Fruit fly (Drosophila melanogaster): ENCODE results near the gene DAAM.

- TF ChIP-seq Jra (GFP tag; optimal IDR thresholded peaks at IDR 0.05) (no peak), Sp1 (GFP tag; optimal IDR thresholded peaks at IDR 0.05) (no peak), Hr83 (GFP tag; optimal IDR thresholded peaks at IDR 0.05; ENCODE audit: poor library complexity, severe bottlenecking) (no peak), Abd-B (GFP tag; optimal IDR thresholded peaks at IDR 0.05) (no peak), foxo (GFP tag; optimal IDR thresholded peaks at IDR 0.05) (no peak), ey (GFP tag; optimal IDR thresholded peaks at IDR 0.05) (no peak), CrebA (GFP tag; optimal IDR thresholded peaks at IDR 0.05; ENCODE audit: borderline replicate concordance) (no peak), Myc (optimal IDR thresholded peaks at IDR 0.05) (no peak), Hnf4 (GFP tag; optimal IDR thresholded peaks at IDR 0.05) (no peak), pan (optimal IDR thresholded peaks at IDR 0.05) (no peak), sv (GFP tag; optimal IDR thresholded peaks at IDR 0.05) (no peak), dsf (GFP tag; optimal IDR thresholded peaks at IDR 0.05; ENCODE audit: borderline replicate concordance) (no peak), jim (GFP tag; optimal IDR thresholded peaks at IDR 0.05) (no peak)
Observed at dm6 chrX:1267625-1268024, 54.5 kb downstream of the DAAM start.
